Worm (Caenorhabditis elegans) whole organism, midembryonic: Measurements from ENCODE around the gene qui-1.

ENCODE experiments used
- T22C8.4 ChIP-seq: fragments of 200-800 bp; sonication (Bioruptor generic); IDR thresholded peaks from 2 replicates; pipeline ENCODE4 v1.3.6; 2022; ENCODE audit warnings: missing genetic modification characterization, missing compliant biosample characterization
- klf-2 ChIP-seq: fragments of 200-800 bp; sonication (Bioruptor generic); conservative IDR thresholded peaks from 2 replicates; pipeline ENCODE4 v1.3.6; 2022; ENCODE audit warnings: missing genetic modification reagents, missing genetic modification characterization, missing compliant biosample characterization
- ztf-23 ChIP-seq: fragments of 200-800 bp; sonication (Bioruptor generic); IDR thresholded peaks from 2 replicates; pipeline ENCODE4 v1.3.6; 2022; ENCODE audit warnings: missing genetic modification reagents, missing genetic modification characterization, missing compliant biosample characterization
- ztf-29 ChIP-seq: fragments of 200-800 bp; sonication (Bioruptor generic); IDR thresholded peaks from 2 replicates; pipeline ENCODE4 v1.3.6; 2022; ENCODE audit warnings: missing genetic modification reagents, missing genetic modification characterization, missing compliant biosample characterization

DNA sequence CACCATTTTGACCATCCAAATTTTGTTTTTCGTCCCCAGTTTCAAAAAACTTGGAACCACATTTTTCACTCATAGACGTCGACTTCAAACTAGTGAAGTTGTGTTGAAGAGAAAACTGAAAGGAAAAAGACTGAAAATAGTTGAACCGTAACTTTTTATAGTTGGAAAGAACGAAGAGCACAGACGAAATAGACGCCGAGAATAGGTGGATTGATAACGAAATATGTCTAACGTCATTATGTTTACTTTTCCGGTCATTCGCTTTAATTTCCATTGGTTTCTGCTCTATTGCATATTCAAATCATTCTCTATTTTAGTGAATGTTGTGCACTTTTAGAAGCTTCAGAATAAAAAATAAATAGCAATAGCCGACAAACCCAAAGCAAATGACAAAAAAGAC is 48.1 kb downstream of the qui-1 start, which contains the start of gene C08F11.13:
- TF ChIP-seq ztf-23 (GFP tag; lab: Robert Waterston, UW) (no peak), klf-2 (GFP tag; lab: Robert Waterston, UW) (no peak), T22C8.4 (GFP tag; lab: Robert Waterston, UW) (no peak), ztf-29 (no peak)
